Fruit fly (Drosophila melanogaster) Kc167 (cell line): ENCODE measurements around the gene Blos4.

Experiments used
- Myc ChIP-seq: fragments of >200 bp; optimal IDR thresholded peaks from 2 replicates; lab custom pipeline; 2017; ENCODE audit warnings: missing external identifiers
- Sin3A ChIP-seq: fragments of >200 bp; optimal IDR thresholded peaks from 2 replicates; lab custom pipeline; 2018; ENCODE audit warnings: missing external identifiers
- h ChIP-seq: fragments of >200 bp; optimal IDR thresholded peaks from 3 replicates; lab custom pipeline; 2018; ENCODE audit warnings: missing external identifiers
- insv ChIP-seq: fragments of >200 bp; optimal IDR thresholded peaks from 3 replicates; lab custom pipeline; 2018; ENCODE audit warnings: missing external identifiers
- psq ChIP-seq: fragments of >200 bp; optimal IDR thresholded peaks from 2 replicates; lab custom pipeline; 2017; ENCODE audit warnings: missing external identifiers
- ttk ChIP-seq: sonication (Bioruptor generic); optimal IDR thresholded peaks from 2 replicates; lab custom pipeline; 2017; ENCODE audit warnings: missing external identifiers

Blos4 gene

DNA sequence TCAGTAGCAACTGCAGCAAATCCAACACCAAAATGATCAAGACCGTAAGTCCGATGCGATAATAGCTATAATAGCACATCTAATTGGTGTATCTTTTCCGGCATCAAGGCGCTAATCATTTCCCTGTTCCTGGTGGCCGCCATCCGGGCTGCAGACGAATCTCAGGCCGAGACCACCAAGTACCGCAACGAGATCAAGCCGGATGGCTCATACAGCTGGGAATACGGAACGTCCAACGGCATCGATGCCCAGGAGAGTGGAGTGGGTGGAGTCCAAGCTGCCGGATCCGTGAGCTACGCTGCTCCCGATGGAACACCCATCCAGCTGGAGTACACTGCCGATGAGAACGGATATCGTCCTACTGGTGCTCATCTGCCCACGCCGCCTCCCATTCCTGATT, 15.3 kb downstream of the Blos4 start, which contains the start of gene Cpr67Fb:
TSS of gene Cpr67Fb (plus strand) at position 15 of the 400 bp plus-strand sequence.
- TF ChIP-seq h (lab: Kevin White, UChicago) (no peak), insv (lab: Kevin White, UChicago) (no peak), Myc (lab: Kevin White, UChicago) (no peak), Sin3A (lab: Kevin White, UChicago) (no peak), psq (no peak), ttk (no peak)

DNA sequence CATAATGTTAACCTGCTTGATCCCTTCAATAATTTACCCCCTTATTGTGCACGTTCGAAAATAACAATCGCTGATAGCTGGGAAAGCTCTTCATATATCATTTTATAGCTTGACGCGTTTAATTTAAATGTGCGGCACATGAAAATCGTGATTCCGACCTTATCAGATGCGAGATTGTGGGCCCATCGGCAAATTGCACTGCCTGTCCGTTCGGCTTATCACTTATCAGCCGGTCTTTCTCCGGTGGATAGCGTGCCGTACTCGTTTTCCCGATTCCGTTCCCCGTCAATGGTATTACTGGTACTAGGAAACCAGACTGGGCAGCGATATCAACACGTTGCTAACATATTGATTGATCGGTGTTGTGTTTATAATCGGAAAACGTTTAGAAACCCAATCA, 18.0 kb downstream of the Blos4 start:
- TF ChIP-seq Myc (lab: Kevin White, UChicago) (no peak), insv (lab: Kevin White, UChicago) (no peak), Sin3A (lab: Kevin White, UChicago) (no peak), h (lab: Kevin White, UChicago) (no peak), psq (no peak), ttk (no peak)

DNA sequence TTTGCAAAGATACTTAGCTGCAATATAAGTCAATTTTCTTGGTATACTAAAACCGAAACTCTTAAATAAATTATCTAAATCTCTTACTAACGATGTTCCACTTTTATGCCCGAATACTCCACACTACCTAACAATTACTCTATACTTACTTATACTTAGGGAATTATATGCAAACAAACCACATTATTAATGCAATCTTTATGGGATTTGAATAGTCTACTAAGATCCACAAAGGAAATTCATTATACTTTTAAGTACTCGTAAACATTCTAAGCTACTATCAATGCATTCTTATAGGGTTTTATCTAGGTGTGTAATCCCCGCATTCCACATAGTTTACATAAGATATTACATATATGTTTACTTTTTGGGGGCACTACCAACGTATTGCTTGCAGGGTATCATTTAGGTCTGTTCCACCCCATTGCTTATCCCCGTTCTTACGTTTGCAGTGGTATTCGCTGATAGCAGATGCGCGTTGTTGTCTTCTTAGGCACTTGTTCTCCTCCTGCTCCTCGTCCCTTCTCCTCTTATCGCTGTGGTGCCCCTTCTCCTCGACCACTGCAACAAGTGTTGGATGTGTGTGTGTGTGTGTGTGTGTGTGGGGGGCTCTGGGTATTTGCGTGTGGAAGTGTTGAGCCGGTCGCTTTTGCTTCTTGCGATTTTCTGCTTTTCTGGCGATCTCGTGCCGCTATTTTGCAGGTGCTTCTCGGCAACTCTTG, 18.8 kb downstream of the Blos4 start:
- no peak for TF ChIP-seq insv (lab: Kevin White, UChicago)
- no peak for TF ChIP-seq h (lab: Kevin White, UChicago)
- no peak for TF ChIP-seq ttk
- no peak for TF ChIP-seq psq
- no peak for TF ChIP-seq Sin3A (lab: Kevin White, UChicago)
- TF ChIP-seq Myc (lab: Kevin White, UChicago): no peak

DNA sequence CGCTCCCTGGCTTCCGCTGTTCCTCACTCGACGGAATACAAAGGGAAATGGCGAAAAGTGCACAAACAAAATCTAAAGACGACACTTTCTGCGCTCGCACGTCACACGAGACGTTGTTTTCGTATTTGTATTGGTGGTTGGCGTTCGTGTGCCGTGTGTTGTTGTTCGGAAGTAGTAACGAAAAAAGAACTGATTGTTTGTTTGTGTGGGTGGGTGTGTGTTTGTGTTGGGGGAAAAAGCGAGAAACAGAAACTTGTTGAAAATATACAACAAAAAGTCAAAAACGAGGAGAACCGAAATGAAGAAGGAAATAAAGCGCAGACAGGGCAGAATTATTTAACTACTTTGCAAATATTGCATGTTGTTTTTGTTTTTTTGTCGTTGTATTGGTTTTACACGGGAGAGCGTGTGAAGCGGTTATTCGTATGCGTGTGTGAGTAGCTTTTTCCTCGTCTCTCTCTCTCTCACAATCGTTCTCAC, 19.4 kb downstream of the Blos4 start:
- TF ChIP-seq insv (lab: Kevin White, UChicago) (no peak), Myc (lab: Kevin White, UChicago) (no peak)

DNA sequence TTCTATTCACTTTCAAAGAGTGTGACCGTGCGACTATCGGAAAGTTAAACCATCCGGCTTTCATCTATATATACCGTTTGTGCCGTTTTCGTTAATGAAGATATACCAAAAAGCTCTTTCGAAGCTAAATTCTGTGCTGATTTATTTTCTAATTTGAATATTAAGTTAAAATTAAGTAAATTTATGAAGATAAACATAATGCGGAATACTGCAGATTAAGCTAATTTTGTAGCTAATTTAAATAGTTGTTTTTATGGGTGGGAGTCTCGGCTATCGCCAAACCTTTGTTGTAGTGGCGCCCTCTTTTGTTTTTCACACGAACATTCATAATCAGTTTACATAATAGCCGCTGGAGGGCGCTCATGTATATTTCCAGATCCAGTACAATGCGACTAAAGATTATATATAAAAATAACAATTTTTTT, 20.2 kb downstream of the Blos4 start, which contains the start of gene Aps:
TSS of gene Aps (minus strand) at position 37 of the 425 bp plus-strand sequence.
- TF ChIP-seq Myc (lab: Kevin White, UChicago) (no peak), insv (lab: Kevin White, UChicago) (no peak), ttk (no peak), psq (no peak), Sin3A (lab: Kevin White, UChicago) (no peak)

DNA sequence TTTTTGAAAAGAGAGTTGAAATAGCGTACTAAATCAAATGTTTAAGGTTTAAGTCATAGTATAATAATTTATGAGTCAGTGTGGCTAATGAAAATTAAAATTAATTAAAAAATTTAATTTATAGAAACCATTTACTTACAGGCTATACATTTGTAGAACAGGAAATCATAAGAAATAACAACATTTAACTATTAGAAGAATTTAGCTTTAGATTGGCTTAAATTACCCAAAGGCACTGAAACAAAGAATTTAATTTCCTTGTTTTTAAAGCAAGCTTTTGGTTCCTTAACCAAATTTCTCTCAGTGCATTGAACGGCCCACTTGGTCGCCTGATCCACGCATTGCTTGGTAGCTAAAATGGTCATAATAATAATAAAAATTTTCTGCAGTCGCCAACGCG, 24.6 kb downstream of the Blos4 start:
- no peak for TF ChIP-seq h (lab: Kevin White, UChicago)
- TF ChIP-seq Myc (lab: Kevin White, UChicago): no peak
- no peak for TF ChIP-seq ttk
- no peak for TF ChIP-seq Sin3A (lab: Kevin White, UChicago)
- no peak for TF ChIP-seq insv (lab: Kevin White, UChicago)
- TF ChIP-seq psq: no peak

dm6 chr3L:10904770-10905169, 25.9 kb downstream of the Blos4 start:
- TF ChIP-seq Sin3A (lab: Kevin White, UChicago) (no peak), h (lab: Kevin White, UChicago) (no peak), ttk (no peak), Myc (lab: Kevin White, UChicago) (no peak), psq (no peak), insv (lab: Kevin White, UChicago) (no peak)

- TF ChIP-seq psq (no peak), h (lab: Kevin White, UChicago) (no peak), insv (lab: Kevin White, UChicago) (no peak), Myc (lab: Kevin White, UChicago) (no peak), Sin3A (lab: Kevin White, UChicago) (no peak), ttk (no peak)
Measured at dm6 chr3L:10909612-10910011, 30.7 kb downstream of the Blos4 start.

dm6 chr3L:10913214-10913613, 34.3 kb downstream of the Blos4 start:
- TF ChIP-seq h (lab: Kevin White, UChicago) (no peak), psq (no peak), Sin3A (lab: Kevin White, UChicago) (no peak), Myc (lab: Kevin White, UChicago) (no peak)

DNA sequence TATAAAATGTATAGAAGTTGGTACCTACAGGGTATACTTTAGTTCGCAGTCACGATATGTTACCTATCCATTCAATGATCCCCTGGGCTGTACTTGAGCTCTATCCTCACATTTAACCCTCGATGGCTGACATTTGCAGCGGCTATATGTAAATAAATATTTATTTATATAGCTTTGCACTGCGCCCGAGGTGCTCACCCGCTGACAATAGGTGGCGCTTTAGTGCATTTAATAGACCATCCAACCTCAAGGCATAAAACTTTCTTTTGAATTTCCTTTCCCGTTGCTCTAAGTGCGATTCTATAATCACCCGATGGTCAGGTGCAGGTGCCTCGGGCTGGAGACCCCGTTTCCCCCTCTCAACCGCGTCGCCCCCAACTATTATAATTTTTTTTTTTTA, 38.4 kb downstream of the Blos4 start:
- TF ChIP-seq h (lab: Kevin White, UChicago): no peak
- TF ChIP-seq insv (lab: Kevin White, UChicago): no peak
- TF ChIP-seq Myc (lab: Kevin White, UChicago): no peak
- no peak for TF ChIP-seq Sin3A (lab: Kevin White, UChicago)
- no peak for TF ChIP-seq ttk
- no peak for TF ChIP-seq psq

dm6 chr3L:10918454-10918853, 39.6 kb downstream of the Blos4 start:
- no peak for TF ChIP-seq psq
- TF ChIP-seq ttk: no peak
- TF ChIP-seq Sin3A (lab: Kevin White, UChicago): no peak
- no peak for TF ChIP-seq h (lab: Kevin White, UChicago)
- TF ChIP-seq Myc (lab: Kevin White, UChicago): no peak
- TF ChIP-seq insv (lab: Kevin White, UChicago): no peak

DNA sequence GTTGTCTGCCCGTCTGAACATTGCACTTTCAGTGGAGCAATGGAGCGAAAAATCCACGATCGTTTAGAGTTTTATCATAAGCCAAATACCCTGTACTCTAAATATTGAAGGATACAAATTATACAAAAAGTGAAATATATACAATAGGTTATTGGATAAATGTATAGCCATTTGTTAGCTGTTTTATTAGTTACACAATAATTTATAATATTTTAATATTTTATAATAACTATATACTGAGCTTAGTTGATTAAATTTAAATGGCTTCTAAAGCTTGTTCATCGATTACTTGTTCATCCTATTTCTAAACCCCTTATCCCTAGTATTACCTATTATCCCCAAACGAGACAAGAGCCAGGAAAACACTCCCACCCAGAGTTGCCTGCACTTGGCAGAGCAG, 44.1 kb downstream of the Blos4 start:
- no peak for TF ChIP-seq ttk
- no peak for TF ChIP-seq Sin3A (lab: Kevin White, UChicago)
- no peak for TF ChIP-seq insv (lab: Kevin White, UChicago)
- no peak for TF ChIP-seq Myc (lab: Kevin White, UChicago)
- TF ChIP-seq psq: no peak
- no peak for TF ChIP-seq h (lab: Kevin White, UChicago)

DNA sequence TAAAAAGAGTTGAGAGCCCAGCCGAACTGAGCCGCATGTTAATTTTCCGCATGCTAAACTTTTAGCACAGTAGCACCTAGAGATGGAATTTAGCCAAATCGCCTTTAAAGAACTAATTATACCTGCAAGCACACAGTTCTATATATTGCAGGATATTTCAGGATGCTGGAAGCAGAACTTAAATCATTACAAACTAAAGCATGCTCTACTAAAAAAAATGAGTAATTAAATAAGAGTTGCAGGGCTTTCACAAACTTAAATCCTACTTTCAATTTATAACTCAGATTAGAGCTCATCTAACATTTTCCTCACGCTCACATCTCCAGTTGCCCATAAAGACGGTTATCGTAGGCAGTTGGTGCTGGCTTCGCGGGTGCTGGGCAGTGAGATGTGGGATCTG, 45.8 kb downstream of the Blos4 start:
- TF ChIP-seq Myc (lab: Kevin White, UChicago) (no peak), h (lab: Kevin White, UChicago) (no peak), Sin3A (lab: Kevin White, UChicago) (no peak), ttk (no peak), psq (no peak), insv (lab: Kevin White, UChicago) (no peak)
